Worm (Caenorhabditis elegans) whole organism, late embryonic: ENCODE measurements around the gene rpl-16.

Experiments used
- ama-1 ChIP-seq: fragments of 150-350 bp; optimal IDR thresholded peaks from 2 replicates; lab custom pipeline; 2014
- ceh-31 ChIP-seq: sonication (generic microtip); optimal IDR thresholded peaks from 2 replicates; lab custom pipeline; 2016; ENCODE audit warnings: missing genetic modification characterization, missing compliant biosample characterization
- ceh-34 ChIP-seq: sonication (generic microtip); optimal IDR thresholded peaks from 2 replicates; lab custom pipeline; 2016; ENCODE audit warnings: mild to moderate bottlenecking, missing genetic modification characterization, missing compliant biosample characterization
- elt-2 ChIP-seq: sonication (generic microtip); optimal IDR thresholded peaks from 2 replicates; lab custom pipeline; 2016; ENCODE audit warnings: missing genetic modification reagents, missing genetic modification characterization, missing compliant biosample characterization
- mec-3 ChIP-seq: sonication (generic microtip); optimal IDR thresholded peaks from 2 replicates; lab custom pipeline; 2016; ENCODE audit warnings: borderline replicate concordance, missing genetic modification characterization, missing compliant biosample characterization
- nhr-11 ChIP-seq: fragments of 150-350 bp; optimal IDR thresholded peaks from 2 replicates; lab custom pipeline; 2014; ENCODE audit warnings: missing biosample characterization, missing genetic modification characterization
- pha-4 ChIP-seq: fragments of 150-350 bp; optimal IDR thresholded peaks from 2 replicates; lab custom pipeline; 2018; ENCODE audit warnings: missing biosample characterization, missing genetic modification reagents, missing genetic modification characterization
- sox-4 ChIP-seq: sonication (generic microtip); optimal IDR thresholded peaks from 2 replicates; lab custom pipeline; 2017; ENCODE audit warnings: mild to moderate bottlenecking, missing genetic modification characterization, inconsistent platforms, missing compliant biosample characterization

DNA sequence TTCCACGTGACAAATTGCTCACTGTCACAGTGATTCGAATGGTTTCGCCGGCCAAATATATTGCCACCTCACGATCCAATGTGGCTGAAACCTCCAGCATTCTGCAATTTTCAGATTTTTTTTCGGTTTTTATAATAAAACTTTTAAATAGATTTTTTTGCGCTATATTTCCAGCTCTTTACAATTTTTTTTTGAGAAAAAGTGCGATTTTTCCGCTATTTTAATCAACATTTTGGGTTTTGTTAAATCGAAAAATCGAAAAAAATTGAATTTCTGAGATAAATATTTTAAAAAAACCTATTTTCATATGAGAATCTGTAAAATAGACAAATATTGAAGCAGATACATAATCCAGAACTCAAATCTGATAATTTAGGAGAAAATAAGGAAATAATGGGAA lies 4.4 kb downstream of the rpl-16 start, which contains the start of gene M01F1.9:
- TF ChIP-seq mec-3 (tag; lab: Kevin White, UChicago) (no peak), pha-4 (no peak), ama-1 (lab: Kevin White, UChicago) (no peak), ceh-31 (no peak), elt-2 (tag; lab: Kevin White, UChicago) (no peak), sox-4 (tag; lab: Kevin White, UChicago) (no peak), ceh-34 (tag; lab: Kevin White, UChicago) (no peak), nhr-11 (tag; lab: Kevin White, UChicago) (no peak)
